Fruit fly (Drosophila melanogaster) whole organism, embryonic: ENCODE data around the gene Cyp318a1.

ENCODE experiments used
- ATbp ChIP-seq: fragments of 200-800 bp; sonication (Bioruptor generic); optimal IDR thresholded peaks from 2 replicates; lab custom pipeline; 2017; ENCODE audit warnings: missing biosample characterization, mild to moderate bottlenecking, missing genetic modification characterization, missing genetic modification reagents
- Asciz ChIP-seq: fragments of 200-800 bp; sonication (Bioruptor generic); optimal IDR thresholded peaks from 2 replicates; lab custom pipeline; 2017; ENCODE audit warnings: missing biosample characterization, mild to moderate bottlenecking, missing genetic modification characterization, missing genetic modification reagents
- CG10366 ChIP-seq: fragments of 200-800 bp; sonication (Bioruptor generic); IDR thresholded peaks from 2 replicates; pipeline ENCODE4 v1.3.6; 2022; ENCODE audit warnings: missing biosample characterization, missing genetic modification characterization
- CG11398 ChIP-seq: fragments of 200-800 bp; sonication (Bioruptor generic); optimal IDR thresholded peaks from 2 replicates; lab custom pipeline; 2016; ENCODE audit warnings: missing biosample characterization, missing genetic modification characterization
- CG11723 ChIP-seq: fragments of 200-800 bp; sonication (Bioruptor generic); optimal IDR thresholded peaks from 2 replicates; lab custom pipeline; 2017; ENCODE audit warnings: missing biosample characterization, mild to moderate bottlenecking, missing genetic modification characterization
- CG15269 ChIP-seq: fragments of 200-800 bp; sonication (Bioruptor generic); optimal IDR thresholded peaks from 2 replicates; lab custom pipeline; 2018; ENCODE audit warnings: missing biosample characterization, mild to moderate bottlenecking, missing genetic modification characterization, moderate library complexity
- CG15479 ChIP-seq: fragments of 200-800 bp; sonication (Bioruptor generic); optimal IDR thresholded peaks from 3 replicates; lab custom pipeline; 2019; ENCODE audit warnings: missing biosample characterization, mild to moderate bottlenecking, missing genetic modification characterization, moderate library complexity
- CG1602 ChIP-seq: fragments of 200-800 bp; sonication (Bioruptor generic); optimal IDR thresholded peaks from 3 replicates; lab custom pipeline; 2016; ENCODE audit warnings: missing biosample characterization, missing genetic modification characterization
- CG17385 ChIP-seq: fragments of 200-800 bp; sonication (Bioruptor generic); optimal IDR thresholded peaks from 3 replicates; lab custom pipeline; 2018; ENCODE audit warnings: missing biosample characterization, mild to moderate bottlenecking, missing genetic modification characterization
- CG17612 ChIP-seq: fragments of 200-800 bp; sonication (Bioruptor generic); IDR thresholded peaks from 2 replicates; pipeline ENCODE4 v1.3.6; 2022; ENCODE audit warnings: missing biosample characterization, missing genetic modification characterization
- CG18476 ChIP-seq: fragments of 200-800 bp; sonication (Bioruptor generic); optimal IDR thresholded peaks from 2 replicates; lab custom pipeline; 2016; ENCODE audit warnings: missing biosample characterization, mild to moderate bottlenecking, missing genetic modification characterization
- CG2712 ChIP-seq: fragments of 200-800 bp; optimal IDR thresholded peaks from 3 replicates; lab custom pipeline; 2019; ENCODE audit warnings: missing biosample characterization, mild to moderate bottlenecking, missing genetic modification characterization, moderate library complexity
- CG3847 ChIP-seq: fragments of 200-800 bp; sonication (Bioruptor generic); IDR thresholded peaks from 2 replicates; pipeline ENCODE4 v1.3.6; 2022; ENCODE audit warnings: missing biosample characterization, missing genetic modification characterization
- CG4404 ChIP-seq: fragments of 200-800 bp; sonication (Bioruptor generic); IDR thresholded peaks from 2 replicates; pipeline ENCODE4 v1.3.6; 2022; ENCODE audit warnings: missing biosample characterization, missing genetic modification characterization
- CG4730 ChIP-seq: fragments of 200-800 bp; sonication (Bioruptor generic); IDR thresholded peaks from 2 replicates; pipeline ENCODE4 v1.3.6; 2022; ENCODE audit warnings: missing biosample characterization, missing genetic modification characterization
- CG7928 ChIP-seq: fragments of 200-800 bp; sonication (Bioruptor generic); optimal IDR thresholded peaks from 2 replicates; lab custom pipeline; 2017; ENCODE audit warnings: missing biosample characterization, mild to moderate bottlenecking, missing genetic modification characterization
- Deaf1 ChIP-seq: fragments of 200-800 bp; optimal IDR thresholded peaks from 3 replicates; lab custom pipeline; 2019; ENCODE audit warnings: missing biosample characterization, mild to moderate bottlenecking, missing genetic modification characterization, moderate library complexity
- Eip74EF ChIP-seq, 2 experiments: fragments of 200-800 bp in 1 of 2; fragments of >200 bp in 1 of 2; sonication (Bioruptor generic) in 1 of 2; optimal IDR thresholded peaks; 2 replicates each; lab custom pipeline; 2017 to 2019; ENCODE audit warnings: missing biosample characterization in 2 of 2, missing genetic modification characterization in 2 of 2, mild to moderate bottlenecking in 1 of 2, moderate library complexity in 1 of 2
- Elba2 ChIP-seq: fragments of 200-800 bp; sonication (Bioruptor generic); optimal IDR thresholded peaks from 3 replicates; lab custom pipeline; 2016; ENCODE audit warnings: missing biosample characterization, missing genetic modification characterization
- Fer2 ChIP-seq: fragments of 200-800 bp; sonication (Bioruptor generic); optimal IDR thresholded peaks from 2 replicates; lab custom pipeline; 2018; ENCODE audit warnings: missing biosample characterization, mild to moderate bottlenecking, missing genetic modification characterization, moderate library complexity
- Hmx ChIP-seq: fragments of 200-800 bp; sonication (Bioruptor generic); optimal IDR thresholded peaks from 2 replicates; lab custom pipeline; 2016; ENCODE audit warnings: missing biosample characterization, missing genetic modification characterization
- Lim3 ChIP-seq: fragments of 200-800 bp; sonication (Bioruptor generic); IDR thresholded peaks from 2 replicates; pipeline ENCODE4 v1.3.6; 2022; ENCODE audit warnings: missing biosample characterization, missing genetic modification characterization
- MTF-1 ChIP-seq: fragments of 200-800 bp; sonication (Bioruptor generic); optimal IDR thresholded peaks from 2 replicates; lab custom pipeline; 2018; ENCODE audit warnings: missing biosample characterization, mild to moderate bottlenecking, missing genetic modification characterization, borderline replicate concordance
- NC2β ChIP-seq: fragments of 200-800 bp; sonication (Bioruptor generic); optimal IDR thresholded peaks from 2 replicates; lab custom pipeline; 2016; ENCODE audit warnings: missing biosample characterization, missing genetic modification characterization
- Rfx ChIP-seq: fragments of 200-800 bp; sonication (Bioruptor generic); IDR thresholded peaks from 2 replicates; pipeline ENCODE4 v1.3.6; 2022; ENCODE audit warnings: missing biosample characterization, missing genetic modification characterization
- Rx ChIP-seq: fragments of 200-800 bp; sonication (Bioruptor generic); IDR thresholded peaks from 2 replicates; pipeline ENCODE4 v1.3.6; 2022; ENCODE audit warnings: missing biosample characterization, missing genetic modification characterization
- Vsx1 ChIP-seq: fragments of 200-800 bp; sonication (Bioruptor generic); optimal IDR thresholded peaks from 2 replicates; lab custom pipeline; 2017; ENCODE audit warnings: missing biosample characterization, mild to moderate bottlenecking, missing genetic modification characterization, missing genetic modification reagents
- cg ChIP-seq: fragments of 200-800 bp; sonication (Bioruptor generic); optimal IDR thresholded peaks from 3 replicates; lab custom pipeline; 2019; ENCODE audit warnings: missing biosample characterization, mild to moderate bottlenecking, missing genetic modification characterization, moderate library complexity
- chinmo ChIP-seq: fragments of 200-800 bp; sonication (Bioruptor generic); IDR thresholded peaks from 4 replicates; pipeline ENCODE4 v1.3.6; 2022; ENCODE audit warnings: missing biosample characterization, missing genetic modification characterization; ENCODE audit not compliant: partially characterized antibody
- crc ChIP-seq: fragments of 200-800 bp; sonication (Bioruptor generic); optimal IDR thresholded peaks from 2 replicates; lab custom pipeline; 2016; ENCODE audit warnings: missing biosample characterization, missing genetic modification characterization
- dysf ChIP-seq: fragments of 200-800 bp; sonication (Bioruptor generic); IDR thresholded peaks from 3 replicates; pipeline ENCODE4 v1.3.6; 2022; ENCODE audit warnings: missing biosample characterization, missing genetic modification characterization
- eve ChIP-seq, 2 experiments: fragments of >200 bp; optimal IDR thresholded peaks; 2 replicates each; lab custom pipeline; 2017; ENCODE audit warnings: missing biosample characterization in 2 of 2, missing genetic modification characterization in 2 of 2
- gcm ChIP-seq: fragments of 200-800 bp; sonication (Bioruptor generic); optimal IDR thresholded peaks from 2 replicates; lab custom pipeline; 2019; ENCODE audit warnings: missing biosample characterization, mild to moderate bottlenecking, missing genetic modification characterization, moderate library complexity
- hbn ChIP-seq: fragments of 200-800 bp; sonication (Bioruptor generic); IDR thresholded peaks from 2 replicates; pipeline ENCODE4 v1.3.6; 2022; ENCODE audit warnings: missing biosample characterization, missing genetic modification characterization; ENCODE audit not compliant: partially characterized antibody
- her ChIP-seq: fragments of 200-800 bp; sonication (Bioruptor generic); optimal IDR thresholded peaks from 2 replicates; lab custom pipeline; 2016; ENCODE audit warnings: missing biosample characterization, missing genetic modification characterization
- insv ChIP-seq, 2 experiments: fragments of 200-800 bp; sonication (Bioruptor generic); optimal IDR thresholded peaks; 3 replicates each; lab custom pipeline; 2016 to 2018; ENCODE audit warnings: missing biosample characterization in 2 of 2, missing genetic modification characterization in 2 of 2
- inv ChIP-seq: fragments of 200-800 bp; sonication (Bioruptor generic); IDR thresholded peaks from 2 replicates; pipeline ENCODE4 v1.3.6; 2022; ENCODE audit warnings: missing biosample characterization, missing genetic modification characterization; ENCODE audit not compliant: partially characterized antibody
- kay ChIP-seq: fragments of 200-800 bp; sonication (Bioruptor generic); optimal IDR thresholded peaks from 2 replicates; lab custom pipeline; 2016; ENCODE audit warnings: missing biosample characterization, missing genetic modification characterization
- lbe ChIP-seq: fragments of 200-800 bp; sonication (Bioruptor generic); optimal IDR thresholded peaks from 2 replicates; lab custom pipeline; 2016; ENCODE audit warnings: missing biosample characterization, mild to moderate bottlenecking, missing genetic modification characterization
- lola ChIP-seq, 3 experiments: fragments of >200 bp in 2 of 3; fragments of 200-800 bp in 1 of 3; sonication (Bioruptor generic) in 1 of 3; optimal IDR thresholded peaks; 2 replicates each; lab custom pipeline; 2017 to 2019; ENCODE audit warnings: missing biosample characterization in 3 of 3, missing genetic modification characterization in 3 of 3, mild to moderate bottlenecking in 1 of 3, moderate library complexity in 1 of 3
- lov ChIP-seq, 2 experiments: fragments of 200-800 bp in 1 of 2; fragments of >200 bp in 1 of 2; sonication (Bioruptor generic) in 1 of 2; IDR thresholded peaks in 1 of 2; optimal IDR thresholded peaks in 1 of 2; 2 replicates in 1 of 2; 3 replicates in 1 of 2; pipeline versions ENCODE4 v1.3.6 to Lab custom; 2017 to 2022; ENCODE audit warnings: missing biosample characterization in 1 of 2, missing genetic modification characterization in 1 of 2
- nerfin-1 ChIP-seq: fragments of 200-800 bp; sonication (Bioruptor generic); optimal IDR thresholded peaks from 3 replicates; lab custom pipeline; 2019; ENCODE audit warnings: missing biosample characterization, mild to moderate bottlenecking, missing genetic modification characterization, moderate library complexity
- nerfin-2 ChIP-seq: fragments of 200-800 bp; sonication (Bioruptor generic); IDR thresholded peaks from 2 replicates; pipeline ENCODE4 v1.3.6; 2022; ENCODE audit warnings: missing biosample characterization, missing genetic modification characterization; ENCODE audit not compliant: partially characterized antibody
- sim ChIP-seq: fragments of 200-800 bp; sonication (Bioruptor generic); IDR thresholded peaks from 2 replicates; pipeline ENCODE4 v1.3.6; 2022; ENCODE audit warnings: missing biosample characterization, missing genetic modification characterization
- sima ChIP-seq: fragments of 200-800 bp; sonication (Bioruptor generic); optimal IDR thresholded peaks from 2 replicates; lab custom pipeline; 2016; ENCODE audit warnings: missing biosample characterization, missing genetic modification characterization
- slou ChIP-seq: fragments of 200-800 bp; sonication (Bioruptor generic); optimal IDR thresholded peaks from 3 replicates; lab custom pipeline; 2016; ENCODE audit warnings: missing biosample characterization, missing genetic modification characterization
- tgo ChIP-seq: fragments of 200-800 bp; sonication (Bioruptor generic); IDR thresholded peaks from 3 replicates; pipeline ENCODE4 v1.3.6; 2022; ENCODE audit warnings: missing biosample characterization, missing genetic modification characterization

The Cyp318a1 gene

dm6 chrX:12003437-12004394, 28.7 kb upstream of the Cyp318a1 start, which contains the start of gene fw (continued):
- TF ChIP-seq inv (GFP tag; lab: Robert Waterston, UW): no peak
- TF ChIP-seq CG15269 (tag; lab: Kevin White, UChicago): no peak
- no peak for TF ChIP-seq Rx (GFP tag; lab: Robert Waterston, UW)
- TF ChIP-seq CG18476: no peak
- TF ChIP-seq Fer2: no peak
- TF ChIP-seq CG3847 (GFP tag; lab: Robert Waterston, UW): no peak; the same call in 1 of the 2 replicates
- no peak for TF ChIP-seq slou (GFP tag; lab: Kevin White, UChicago)
- no peak for TF ChIP-seq crc (GFP tag; lab: Kevin White, UChicago)
- no peak for TF ChIP-seq sima (GFP tag; lab: Kevin White, UChicago)
- no peak for TF ChIP-seq CG17612
- TF ChIP-seq CG7928 (GFP tag; lab: Kevin White, UChicago): no peak
- TF ChIP-seq Elba2 (GFP tag; lab: Kevin White, UChicago): no peak
- no peak for TF ChIP-seq kay (GFP tag; lab: Kevin White, UChicago)
- no peak for TF ChIP-seq CG4404 (GFP tag; lab: Robert Waterston, UW)
- TF ChIP-seq lbe (GFP tag; lab: Kevin White, UChicago): peak; percentile 66
- no peak for TF ChIP-seq nerfin-2 (GFP tag; lab: Robert Waterston, UW)
- no peak for TF ChIP-seq nerfin-1
- TF ChIP-seq CG2712 (tag; lab: Kevin White, UChicago): peak; percentile 25
- TF ChIP-seq chinmo (GFP tag; lab: Robert Waterston, UW): 0 out of 4 replicates have a peak, but pooled peaks have one; percentile 77
- no peak for TF ChIP-seq hbn (GFP tag; lab: Robert Waterston, UW)
- TF ChIP-seq lola (GFP tag; optimal IDR thresholded peaks at IDR 0.05; lab: Kevin White, UChicago): peak in 1 of 3 experiments; percentile 23
- TF ChIP-seq Rfx (GFP tag; lab: Robert Waterston, UW): peak; percentile 60; the same call in 1 of the 2 replicates
- TF ChIP-seq cg (GFP tag; lab: Kevin White, UChicago): no peak
- no peak for TF ChIP-seq CG15479
- no peak for TF ChIP-seq CG4730 (GFP tag; lab: Robert Waterston, UW)
- TF ChIP-seq her (GFP tag; lab: Kevin White, UChicago): no peak
- no peak for TF ChIP-seq Hmx (GFP tag; lab: Kevin White, UChicago)
- TF ChIP-seq CG1602 (GFP tag; lab: Kevin White, UChicago): no peak
- no peak for TF ChIP-seq insv (GFP tag; optimal IDR thresholded peaks at IDR 0.05; lab: Kevin White, UChicago)
- no peak for TF ChIP-seq CG17385 (GFP tag; lab: Kevin White, UChicago)
- no peak for TF ChIP-seq sim (GFP tag; lab: Robert Waterston, UW)
- no peak for TF ChIP-seq Vsx1
- no peak for TF ChIP-seq Asciz
- TF ChIP-seq ATbp (GFP tag; lab: Kevin White, UChicago): peak; percentile 46
- TF ChIP-seq tgo (GFP tag; lab: Robert Waterston, UW): peak; percentile 45; the same call in 2 of the 3 replicates
- no peak for TF ChIP-seq gcm (GFP tag; lab: Kevin White, UChicago)
- no peak for TF ChIP-seq CG11398
- no peak for TF ChIP-seq NC2β (GFP tag; lab: Kevin White, UChicago)
- no peak for TF ChIP-seq CG11723 (GFP tag; lab: Kevin White, UChicago)
- peak in 1 of 2 experiments; percentile 34 for TF ChIP-seq eve (GFP tag; optimal IDR thresholded peaks at IDR 0.05; lab: Kevin White, UChicago)
- TF ChIP-seq Deaf1 (tag; lab: Kevin White, UChicago): peak; percentile 99
- no peak for TF ChIP-seq lov (optimal IDR thresholded peaks at IDR 0.05; lab: Kevin White, UChicago)
- no peak for TF ChIP-seq lov (GFP tag; IDR thresholded peaks at IDR 0.05; lab: Robert Waterston, UW)
- TF ChIP-seq MTF-1 (GFP tag; lab: Kevin White, UChicago): peak; percentile 13
- 0 out of 3 replicates have a peak, but pooled peaks have one; percentile 33 for TF ChIP-seq dysf (GFP tag; lab: Robert Waterston, UW)
- no peak for TF ChIP-seq Eip74EF (GFP tag; optimal IDR thresholded peaks at IDR 0.05; lab: Kevin White, UChicago)
- peak; percentile 31; the same call in 1 of the 2 replicates for TF ChIP-seq CG10366 (GFP tag; lab: Robert Waterston, UW)
- no peak for TF ChIP-seq Lim3 (GFP tag; lab: Robert Waterston, UW)
